Worm (Caenorhabditis elegans): ENCODE measurements around the gene kel-8.

- TF ChIP-seq him-1 (tag; optimal IDR thresholded peaks at IDR 0.05): no peak
- TF ChIP-seq W03F9.2 (tag; optimal IDR thresholded peaks at IDR 0.05): no peak
- TF ChIP-seq dao-5 (tag; optimal IDR thresholded peaks at IDR 0.05): no peak
Observed at ce11 chrV:2677648-2678047, 6.4 kb downstream of the kel-8 start.
